Worm (Caenorhabditis elegans): ENCODE measurements around the gene Y46H3D.1.

DNA sequence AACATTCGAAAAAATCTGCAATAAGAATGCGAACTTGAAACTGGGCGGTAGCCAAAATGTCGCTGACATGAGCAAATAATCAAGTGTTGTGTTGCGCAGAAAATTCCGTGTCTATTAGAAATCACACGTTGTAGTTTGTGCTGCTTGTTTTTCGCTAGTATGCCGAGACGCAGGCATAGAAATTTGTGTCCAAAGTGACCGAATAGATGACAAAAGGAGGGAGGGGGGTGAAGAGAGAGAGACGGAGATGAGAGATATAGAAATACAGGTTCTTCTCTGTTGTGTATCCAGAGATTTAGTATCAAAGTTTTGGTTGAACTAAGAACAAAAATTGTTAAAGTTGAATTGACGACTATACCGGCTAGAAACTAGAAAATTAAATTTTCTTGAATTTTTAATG lies 15.0 kb upstream of the Y46H3D.1 start:
- no peak for TF ChIP-seq ztf-29 (GFP tag; IDR thresholded peaks at IDR 0.05)
- no peak for TF ChIP-seq med-1 (GFP tag; optimal IDR thresholded peaks at IDR 0.05; ENCODE audit: insufficient read depth)
- no peak for TF ChIP-seq flt-1 (GFP tag; IDR thresholded peaks at IDR 0.05)
- no peak for TF ChIP-seq klf-2 (GFP tag; conservative IDR thresholded peaks at IDR 0.05)
